Worm (Caenorhabditis elegans): ENCODE data around the gene F35A5.5.

The F35A5.5 gene

DNA sequence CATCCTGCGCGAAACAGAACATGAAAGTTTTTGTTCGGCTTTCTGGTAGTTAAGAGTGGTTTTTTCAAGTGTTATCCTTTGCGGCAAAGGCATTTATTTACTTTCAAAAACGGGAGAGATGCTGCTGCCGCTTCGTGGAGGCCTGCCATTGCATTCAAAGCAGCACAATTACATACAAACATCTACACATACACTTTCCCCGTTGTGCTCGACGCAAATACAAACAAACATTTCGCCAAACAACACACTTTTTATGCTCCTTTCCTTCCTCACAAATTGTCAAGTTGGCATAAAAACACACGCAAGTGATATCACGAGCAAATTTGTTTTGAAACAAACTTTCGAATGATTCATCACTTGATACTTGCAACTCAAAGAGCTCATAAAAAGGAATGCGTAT, 30.6 kb upstream of the F35A5.5 start (continued):
- TF ChIP-seq skn-1 (tag; optimal IDR thresholded peaks at IDR 0.05): no peak
- TF ChIP-seq mep-1 (tag; optimal IDR thresholded peaks at IDR 0.05): no peak
- no peak for TF ChIP-seq aha-1 (tag; optimal IDR thresholded peaks at IDR 0.05)
- TF ChIP-seq fkh-4 (tag; optimal IDR thresholded peaks at IDR 0.05; ENCODE audit: borderline replicate concordance): no peak
- TF ChIP-seq ces-1 (GFP tag; optimal IDR thresholded peaks at IDR 0.05): no peak
- TF ChIP-seq egl-13 (tag; optimal IDR thresholded peaks at IDR 0.05): no peak
- peak; percentile 44 for TF ChIP-seq nhr-77 (tag; optimal IDR thresholded peaks at IDR 0.05)

ce11 chrX:3824907-3825689, 29.6 kb upstream of the F35A5.5 start:
- peak; percentile 68 for TF ChIP-seq elt-2 (tag; optimal IDR thresholded peaks at IDR 0.05)
- TF ChIP-seq snu-23 (GFP tag; optimal IDR thresholded peaks at IDR 0.05): peak; percentile 1
- TF ChIP-seq lin-14 (GFP tag; optimal IDR thresholded peaks at IDR 0.05): peak; percentile 25
- peak; percentile 35 for TF ChIP-seq blmp-1 (tag; optimal IDR thresholded peaks at IDR 0.05)
- peak; percentile 72 for TF ChIP-seq nhr-85 (tag)
- TF ChIP-seq unc-62 (GFP tag; optimal IDR thresholded peaks at IDR 0.05): no peak
- TF ChIP-seq aly-2 (tag; optimal IDR thresholded peaks at IDR 0.05): no peak

DNA sequence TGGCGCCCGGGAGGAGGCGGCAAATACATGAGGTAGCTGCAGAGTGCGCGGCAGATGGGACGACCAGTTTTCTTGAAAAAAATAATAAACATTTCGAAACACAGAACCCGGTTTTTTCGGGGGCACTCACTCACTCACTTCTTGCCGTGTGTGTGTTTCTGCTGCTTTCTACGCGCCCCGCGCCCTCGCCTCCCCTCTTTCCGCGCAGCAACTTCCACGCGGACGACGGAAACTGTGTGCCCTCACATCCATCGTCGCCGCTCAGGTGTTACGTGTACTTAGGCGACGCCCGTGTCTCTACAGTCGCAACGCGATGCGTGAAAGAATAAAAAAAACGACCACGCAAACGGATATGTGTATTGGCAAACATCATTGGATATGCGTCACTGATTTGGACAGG, 28.9 kb upstream of the F35A5.5 start:
- TF ChIP-seq dpl-1 (GFP tag; optimal IDR thresholded peaks at IDR 0.05) (no peak), blmp-1 (tag; optimal IDR thresholded peaks at IDR 0.05) (peak; percentile 27), sup-37 (GFP tag; optimal IDR thresholded peaks at IDR 0.05) (peak; percentile 1)

DNA sequence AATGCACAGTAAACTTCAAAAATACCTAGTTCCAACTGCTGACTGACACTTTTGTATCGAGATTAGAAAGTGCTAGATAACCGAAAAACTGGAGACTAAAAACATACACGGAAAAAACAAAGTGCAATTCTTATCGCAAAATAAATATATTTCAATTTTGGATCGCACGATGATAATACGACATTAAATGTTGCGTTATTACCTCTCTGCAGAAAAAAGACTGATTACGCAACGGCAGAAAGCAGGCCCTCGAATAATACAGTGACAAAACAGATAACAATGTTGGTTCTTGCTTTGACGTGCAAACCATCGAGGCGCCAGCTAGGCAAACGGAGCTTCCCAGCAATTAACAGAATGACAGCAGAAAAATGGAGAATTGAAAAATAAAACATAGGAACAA, 28.3 kb upstream of the F35A5.5 start:
- TF ChIP-seq hlh-17 (GFP tag; optimal IDR thresholded peaks at IDR 0.05; ENCODE audit: borderline replicate concordance) (no peak), elt-2 (tag; optimal IDR thresholded peaks at IDR 0.05) (peak; percentile 98), hpl-2 (GFP tag; optimal IDR thresholded peaks at IDR 0.05) (no peak), jun-1 (tag; optimal IDR thresholded peaks at IDR 0.05) (no peak), egl-13 (tag; optimal IDR thresholded peaks at IDR 0.05) (no peak), C16A3.4 (tag; optimal IDR thresholded peaks at IDR 0.05) (no peak), unc-130 (tag; optimal IDR thresholded peaks at IDR 0.05) (no peak), unc-86 (tag; optimal IDR thresholded peaks at IDR 0.05) (no peak), dpl-1 (GFP tag; optimal IDR thresholded peaks at IDR 0.05) (no peak), C04F5.9 (tag; optimal IDR thresholded peaks at IDR 0.05) (no peak), lin-13 (GFP tag; optimal IDR thresholded peaks at IDR 0.05) (no peak), pqm-1 (tag; optimal IDR thresholded peaks at IDR 0.05) (peak; percentile 92), ceh-63 (GFP tag; optimal IDR thresholded peaks at IDR 0.05) (no peak), zip-4 (GFP tag; optimal IDR thresholded peaks at IDR 0.05) (no peak), nhr-237 (tag; optimal IDR thresholded peaks at IDR 0.05) (no peak), ceh-82 (tag; optimal IDR thresholded peaks at IDR 0.05) (no peak), mab-9 (GFP tag; IDR thresholded peaks at IDR 0.05) (no peak), aly-2 (tag; optimal IDR thresholded peaks at IDR 0.05) (no peak), lsy-2 (tag; optimal IDR thresholded peaks at IDR 0.05) (no peak), nhr-12 (tag; optimal IDR thresholded peaks at IDR 0.05) (no peak), C34B4.2 (tag; optimal IDR thresholded peaks at IDR 0.05) (no peak), unc-62 (GFP tag; optimal IDR thresholded peaks at IDR 0.05) (no peak), nhr-71 (tag; optimal IDR thresholded peaks at IDR 0.05) (peak; percentile 19), nhr-90 (tag; optimal IDR thresholded peaks at IDR 0.05; ENCODE audit: poor library complexity) (peak; percentile 43), fkh-8 (tag; optimal IDR thresholded peaks at IDR 0.05) (no peak), egl-27 (tag; optimal IDR thresholded peaks at IDR 0.05) (no peak), vab-15 (tag; optimal IDR thresholded peaks at IDR 0.05) (no peak), ama-1 (optimal IDR thresholded peaks at IDR 0.05) (no peak), irx-1 (tag; optimal IDR thresholded peaks at IDR 0.05) (no peak), sox-4 (tag; optimal IDR thresholded peaks at IDR 0.05) (no peak), mdl-1 (tag; optimal IDR thresholded peaks at IDR 0.05) (no peak), tbx-2 (tag; optimal IDR thresholded peaks at IDR 0.05) (no peak), nhr-85 (tag) (no peak), rnt-1 (tag; optimal IDR thresholded peaks at IDR 0.05) (no peak), efl-1 (optimal IDR thresholded peaks at IDR 0.05) (no peak), efl-1 (GFP tag; optimal IDR thresholded peaks at IDR 0.05 in 1 of 2) (no peak), lin-35 (GFP tag; optimal IDR thresholded peaks at IDR 0.05) (peak in 1 of 2 experiments; percentile 42)

Data from whole organism, L1 larva.